Fruit fly (Drosophila melanogaster): ENCODE data around the gene noc.

- no peak for TF ChIP-seq CG10348 (GFP tag; IDR thresholded peaks at IDR 0.05)
- TF ChIP-seq rn (GFP tag; IDR thresholded peaks at IDR 0.05), result no peak
- TF ChIP-seq Pif1A (GFP tag; optimal IDR thresholded peaks at IDR 0.05), result no peak
- no peak for TF ChIP-seq CG4496 (GFP tag; IDR thresholded peaks at IDR 0.05)
- no peak for TF ChIP-seq CG13204 (GFP tag; optimal IDR thresholded peaks at IDR 0.05)
These were observed 12.9 kb downstream of the noc start for dm6 chr2L:14503584-14503983.

All from whole organism, pupa.